Worm (Caenorhabditis elegans) whole organism, mixed stage, embryonic: ENCODE results near the gene sri-24.
"Not testable (repeated sequence)": the region's sequence is repeated elsewhere in the genome, so short reads cannot be mapped to it uniquely, and the experiment has no call there.

ENCODE experiments used
- ceh-43 ChIP-seq: fragments of 200-800 bp; sonication (Bioruptor generic); optimal IDR thresholded peaks from 2 replicates; lab custom pipeline; 2018; ENCODE audit warnings: mild to moderate bottlenecking, missing genetic modification characterization, moderate library complexity, missing compliant biosample characterization
- drap-1 ChIP-seq: fragments of 200-800 bp; sonication (Bioruptor generic); optimal IDR thresholded peaks from 3 replicates; lab custom pipeline; 2018; ENCODE audit warnings: mild to moderate bottlenecking, missing genetic modification characterization, missing compliant biosample characterization
- pha-4 ChIP-seq: fragments of 150-350 bp; optimal IDR thresholded peaks from 2 replicates; lab custom pipeline; 2018; ENCODE audit warnings: missing biosample characterization, missing genetic modification reagents, missing genetic modification characterization

Gene sri-24

DNA sequence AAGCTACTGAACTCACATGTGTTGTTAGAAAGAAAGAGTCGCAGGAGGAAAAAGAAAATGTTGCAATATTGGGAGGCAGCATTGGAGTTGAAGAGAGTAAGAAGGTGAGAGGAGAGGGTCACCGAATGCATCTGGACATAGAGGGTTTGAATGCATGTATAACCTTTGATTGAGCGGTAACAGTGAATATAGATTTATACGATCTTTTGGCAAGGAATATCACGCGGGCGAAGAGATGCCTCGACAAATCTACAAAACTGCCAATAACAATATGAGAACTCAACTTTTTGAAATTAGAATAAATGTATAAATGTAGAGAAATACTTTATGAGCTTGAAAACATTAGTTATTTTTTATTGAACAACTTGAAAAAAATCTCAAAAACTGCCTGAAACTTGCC is 50.4 kb downstream of the sri-24 start, which contains the start of gene M01B2.10:
Gene M01B2.10 (minus strand): TSS at position 101 of the 400 bp plus-strand sequence.
- not testable (repeated sequence) for TF ChIP-seq drap-1; pha-4 (tag; lab: Kevin White, UChicago); ceh-43 (GFP tag; lab: Kevin White, UChicago)
